Fruit fly (Drosophila melanogaster): Measurements from ENCODE around the gene Ccdc39.
A peak's percentile ranks its signal among the peaks of the same experiment; 100 is the strongest.

Ccdc39 gene

DNA sequence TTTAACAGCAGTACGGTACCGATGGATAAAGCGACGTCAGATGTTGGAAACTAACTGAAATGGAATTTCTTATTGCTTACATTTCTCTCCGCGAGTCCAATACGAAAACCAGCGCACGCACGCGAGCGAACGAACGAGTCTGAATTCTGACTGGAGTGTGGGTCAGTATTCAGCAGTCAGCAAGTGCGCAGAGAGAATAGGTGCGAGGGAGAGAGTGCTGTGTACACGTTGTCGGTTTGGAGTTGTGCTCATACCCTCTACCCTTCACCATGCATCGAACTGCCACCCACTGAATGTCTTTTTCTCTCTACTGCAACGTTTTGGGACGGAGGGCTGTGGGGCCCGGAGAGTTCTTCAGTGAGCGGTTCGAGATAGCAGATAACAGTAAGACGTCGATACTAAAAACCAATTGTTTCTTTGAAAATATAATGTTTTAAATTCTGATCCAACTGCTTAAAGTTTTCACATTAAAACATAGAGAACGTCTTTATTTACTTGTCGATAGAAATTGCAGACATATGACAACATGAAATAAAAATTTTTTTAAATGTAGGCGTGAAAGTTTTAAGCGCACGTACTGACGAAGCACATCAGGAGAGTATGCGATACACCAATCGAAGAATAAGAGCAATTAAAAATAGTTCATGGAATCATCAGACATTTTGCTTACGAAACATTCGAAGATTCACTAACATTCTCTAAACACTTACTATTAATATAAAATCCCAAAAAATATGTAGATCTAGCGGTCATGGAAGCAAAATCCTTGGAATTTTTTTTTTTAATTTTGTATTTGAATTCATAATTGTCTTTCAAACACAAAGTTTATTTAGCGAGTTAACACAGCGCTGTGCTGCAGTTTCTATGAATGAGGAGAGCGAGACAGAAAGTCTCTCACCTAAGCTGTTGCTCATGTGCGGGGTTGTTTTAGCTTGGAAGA, 44.8 kb downstream of the Ccdc39 start (continued):
- TF ChIP-seq gcm (GFP tag; optimal IDR thresholded peaks at IDR 0.05) = peak; percentile 55
- TF ChIP-seq sd (tag; optimal IDR thresholded peaks at IDR 0.05) = peak; percentile 94
- TF ChIP-seq CG12659 (GFP tag; optimal IDR thresholded peaks at IDR 0.05) = peak; percentile 89
- peak; percentile 1 for TF ChIP-seq MESR4 (GFP tag; optimal IDR thresholded peaks at IDR 0.05)
- TF ChIP-seq HmgD (GFP tag; optimal IDR thresholded peaks at IDR 0.05) = peak; percentile 49
- TF ChIP-seq Side (GFP tag; optimal IDR thresholded peaks at IDR 0.05) = peak; percentile 78
- peak; percentile 96 for TF ChIP-seq CG7556 (GFP tag; optimal IDR thresholded peaks at IDR 0.05)
- TF ChIP-seq Asciz (GFP tag; optimal IDR thresholded peaks at IDR 0.05) = peak; percentile 83
- no peak for TF ChIP-seq knrl (GFP tag; IDR thresholded peaks at IDR 0.05; ENCODE audit: partially characterized antibody)
- peak; percentile 77 for TF ChIP-seq CG6813 (GFP tag; optimal IDR thresholded peaks at IDR 0.05)
- peak; percentile 94 for TF ChIP-seq CG30403 (GFP tag; optimal IDR thresholded peaks at IDR 0.05)
- TF ChIP-seq p53 (GFP tag; optimal IDR thresholded peaks at IDR 0.05) = peak; percentile 59
- peak; percentile 14 for TF ChIP-seq da (GFP tag; optimal IDR thresholded peaks at IDR 0.05)
- TF ChIP-seq CG17186 (GFP tag; optimal IDR thresholded peaks at IDR 0.05) = no peak
- TF ChIP-seq Sin3A (optimal IDR thresholded peaks at IDR 0.05) = no peak
- TF ChIP-seq CG12071 (GFP tag; optimal IDR thresholded peaks at IDR 0.05) = no peak
- TF ChIP-seq cwo (GFP tag; optimal IDR thresholded peaks at IDR 0.05) = peak; percentile 76
- peak; percentile 60 for TF ChIP-seq CG6683 (GFP tag; optimal IDR thresholded peaks at IDR 0.05)
- peak; percentile 29 for TF ChIP-seq CG3065 (GFP tag; optimal IDR thresholded peaks at IDR 0.05)
- peak; percentile 66 for TF ChIP-seq scrt (GFP tag; optimal IDR thresholded peaks at IDR 0.05)
- TF ChIP-seq Pdp1 (GFP tag; optimal IDR thresholded peaks at IDR 0.05) = peak; percentile 72 to 91
- TF ChIP-seq Adf1 (GFP tag; IDR thresholded peaks at IDR 0.05) = no peak
- peak; percentile 80 for TF ChIP-seq Dek (tag; optimal IDR thresholded peaks at IDR 0.05)
- TF ChIP-seq bcd (GFP tag; optimal IDR thresholded peaks at IDR 0.05) = peak; percentile 90
- no peak for TF ChIP-seq CG42726 (GFP tag; IDR thresholded peaks at IDR 0.05; ENCODE audit: partially characterized antibody)
- peak; percentile 90 for TF ChIP-seq CG16863 (GFP tag; optimal IDR thresholded peaks at IDR 0.05)
- TF ChIP-seq Fer3 (tag; optimal IDR thresholded peaks at IDR 0.05) = peak; percentile 53
- peak; percentile 69 for TF ChIP-seq D19B (GFP tag; optimal IDR thresholded peaks at IDR 0.05)
- peak; percentile 83 for TF ChIP-seq CG7786 (GFP tag; optimal IDR thresholded peaks at IDR 0.05)
- no peak for TF ChIP-seq wor (GFP tag; IDR thresholded peaks at IDR 0.05)
- no peak for TF ChIP-seq CG14014 (GFP tag; IDR thresholded peaks at IDR 0.05)
- TF ChIP-seq H15 (GFP tag; IDR thresholded peaks at IDR 0.05) = no peak
- TF ChIP-seq CG5245 (GFP tag; optimal IDR thresholded peaks at IDR 0.05) = peak; percentile 62
- TF ChIP-seq CG17802 (tag; optimal IDR thresholded peaks at IDR 0.05) = peak; percentile 55
- TF ChIP-seq Ada2b (GFP tag; IDR thresholded peaks at IDR 0.05) = no peak
- TF ChIP-seq zf30C (GFP tag; optimal IDR thresholded peaks at IDR 0.05) = no peak
- TF ChIP-seq Xrp1 (GFP tag; IDR thresholded peaks at IDR 0.05) = no peak
- peak; percentile 66 for TF ChIP-seq unpg (GFP tag; optimal IDR thresholded peaks at IDR 0.05)
- TF ChIP-seq CG10462 (GFP tag; optimal IDR thresholded peaks at IDR 0.05) = peak; percentile 78
- TF ChIP-seq CG9797 (GFP tag; optimal IDR thresholded peaks at IDR 0.05) = no peak
- no peak for TF ChIP-seq Ptx1 (GFP tag; IDR thresholded peaks at IDR 0.05)
- peak; percentile 86 for TF ChIP-seq CG4820 (GFP tag; optimal IDR thresholded peaks at IDR 0.05)
- TF ChIP-seq trh (GFP tag; optimal IDR thresholded peaks at IDR 0.05) = peak; percentile 44
- peak; percentile 85 for TF ChIP-seq CG9609 (GFP tag; optimal IDR thresholded peaks at IDR 0.05)
- TF ChIP-seq pho (GFP tag; optimal IDR thresholded peaks at IDR 0.05) = peak; percentile 88
